Worm (Caenorhabditis elegans) whole organism, midembryonic: ENCODE results near the gene srx-66.

Experiments used
- T22C8.4 ChIP-seq: fragments of 200-800 bp; sonication (Bioruptor generic); IDR thresholded peaks from 2 replicates; pipeline ENCODE4 v1.3.6; 2022; ENCODE audit warnings: missing genetic modification characterization, missing compliant biosample characterization
- cog-1 ChIP-seq: sonication (generic microtip); optimal IDR thresholded peaks from 2 replicates; lab custom pipeline; 2016; ENCODE audit warnings: missing genetic modification characterization, missing compliant biosample characterization
- flt-1 ChIP-seq: fragments of 200-800 bp; sonication (Bioruptor generic); IDR thresholded peaks from 2 replicates; pipeline ENCODE4 v1.3.6; 2022; ENCODE audit warnings: missing genetic modification characterization, missing compliant biosample characterization
- klf-2 ChIP-seq: fragments of 200-800 bp; sonication (Bioruptor generic); conservative IDR thresholded peaks from 2 replicates; pipeline ENCODE4 v1.3.6; 2022; ENCODE audit warnings: missing genetic modification reagents, missing genetic modification characterization, missing compliant biosample characterization
- med-1 ChIP-seq: sonication (generic microtip); optimal IDR thresholded peaks from 2 replicates; lab custom pipeline; 2017; ENCODE audit warnings: missing genetic modification characterization, mild to moderate bottlenecking, missing compliant biosample characterization, antibody characterized with exemption, missing genetic modification reagents; ENCODE audit not compliant: insufficient read depth
- ref-1 ChIP-seq: fragments of 200-800 bp; sonication (Bioruptor generic); conservative IDR thresholded peaks from 2 replicates; pipeline ENCODE4 v1.3.6; 2022; ENCODE audit warnings: missing genetic modification reagents, missing genetic modification characterization, missing compliant biosample characterization
- tab-1 ChIP-seq: fragments of 200-800 bp; sonication (Bioruptor generic); IDR thresholded peaks from 2 replicates; pipeline ENCODE4 v1.3.6; 2022; ENCODE audit warnings: missing genetic modification characterization, missing compliant biosample characterization
- ztf-23 ChIP-seq: fragments of 200-800 bp; sonication (Bioruptor generic); IDR thresholded peaks from 2 replicates; pipeline ENCODE4 v1.3.6; 2022; ENCODE audit warnings: missing genetic modification reagents, missing genetic modification characterization, missing compliant biosample characterization
- ztf-29 ChIP-seq: fragments of 200-800 bp; sonication (Bioruptor generic); IDR thresholded peaks from 2 replicates; pipeline ENCODE4 v1.3.6; 2022; ENCODE audit warnings: missing genetic modification reagents, missing genetic modification characterization, missing compliant biosample characterization

The srx-66 gene

DNA sequence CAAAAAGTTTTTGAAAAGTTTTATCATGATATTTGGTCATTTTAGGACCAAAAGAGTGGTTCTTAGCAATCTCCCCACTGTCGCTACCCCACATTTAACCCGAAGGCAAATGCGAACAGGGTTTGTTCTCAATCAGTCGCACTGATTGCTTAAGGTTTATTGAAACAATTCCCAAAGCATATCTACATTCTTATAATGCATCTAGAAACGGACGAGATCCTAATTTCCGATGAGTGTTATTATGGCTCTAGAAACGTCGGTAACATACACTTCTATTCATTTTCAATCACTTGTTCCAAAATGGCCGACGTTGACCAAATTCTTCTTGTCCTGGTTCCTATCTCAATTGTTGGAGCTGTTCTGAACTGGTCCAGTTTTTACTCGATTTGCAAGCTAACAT is 2.2 kb downstream of the srx-66 start, which contains the start of gene srx-65:
srx-65 (plus strand) TSS at position 301 of the 400 bp plus-strand sequence.
- TF ChIP-seq klf-2 (GFP tag; lab: Robert Waterston, UW) (no peak), ztf-23 (GFP tag; lab: Robert Waterston, UW) (no peak), ztf-29 (GFP tag; lab: Robert Waterston, UW) (no peak), flt-1 (no peak), T22C8.4 (GFP tag; lab: Robert Waterston, UW) (no peak), cog-1 (tag; lab: Kevin White, UChicago) (no peak), tab-1 (GFP tag; lab: Robert Waterston, UW) (no peak), ref-1 (GFP tag; lab: Robert Waterston, UW) (no peak), med-1 (GFP tag; lab: Kevin White, UChicago) (no peak)

- TF ChIP-seq T22C8.4 (GFP tag; lab: Robert Waterston, UW) (no peak), cog-1 (tag; lab: Kevin White, UChicago) (no peak), tab-1 (GFP tag; lab: Robert Waterston, UW) (no peak), flt-1 (no peak)
Measured at ce11 chrV:3922547-3922946, 3.2 kb downstream of the srx-66 start.

ce11 chrV:3927522-3927921 is 8.1 kb downstream of the srx-66 start:
- TF ChIP-seq ztf-29 (GFP tag; lab: Robert Waterston, UW) (no peak), klf-2 (GFP tag; lab: Robert Waterston, UW) (0 out of 2 replicates have a peak, but pooled peaks have one; percentile 42)

- TF ChIP-seq tab-1 (GFP tag; lab: Robert Waterston, UW) (no peak), ref-1 (GFP tag; lab: Robert Waterston, UW) (no peak), klf-2 (GFP tag; lab: Robert Waterston, UW) (no peak)
Measured at ce11 chrV:3929099-3929498, 9.7 kb downstream of the srx-66 start, which contains the start of gene srx-64. TSS of gene srx-64 (plus strand) at chrV:3929399.

- TF ChIP-seq klf-2 (GFP tag; lab: Robert Waterston, UW) (no peak), ref-1 (GFP tag; lab: Robert Waterston, UW) (no peak), cog-1 (tag; lab: Kevin White, UChicago) (no peak), med-1 (GFP tag; lab: Kevin White, UChicago) (no peak), flt-1 (no peak), ztf-29 (GFP tag; lab: Robert Waterston, UW) (no peak), tab-1 (GFP tag; lab: Robert Waterston, UW) (no peak), T22C8.4 (GFP tag; lab: Robert Waterston, UW) (no peak), ztf-23 (GFP tag; lab: Robert Waterston, UW) (no peak)
Measured at ce11 chrV:3931326-3931725, 11.9 kb downstream of the srx-66 start, which contains the start of gene srx-63. TSS of gene srx-63 (plus strand) at chrV:3931626.

DNA sequence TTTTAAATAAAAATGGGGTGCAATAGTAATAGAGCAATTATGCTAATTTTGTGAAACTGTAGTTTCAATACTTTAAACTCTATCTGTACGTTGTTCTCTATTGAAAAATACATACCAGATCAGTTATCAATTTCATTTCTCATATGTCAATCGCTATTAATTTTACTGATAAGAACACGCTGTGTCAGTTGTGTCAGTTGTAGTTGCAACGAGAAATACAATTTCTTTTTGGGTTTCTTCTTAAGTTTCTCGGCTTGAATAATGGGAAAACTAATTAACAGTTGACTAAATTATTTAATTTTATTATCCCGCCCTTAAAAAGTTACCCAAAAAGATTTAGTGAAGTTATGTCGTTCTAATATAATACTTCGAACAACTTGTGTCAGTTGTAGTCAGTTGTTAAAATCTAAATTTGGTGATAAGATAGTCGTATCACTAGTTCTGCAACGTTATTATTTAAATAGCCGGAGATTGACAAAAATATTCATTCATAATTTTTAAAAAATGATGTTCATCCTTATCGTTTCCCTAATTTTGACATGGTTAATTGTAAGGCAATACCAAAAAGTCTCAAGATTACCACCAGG is 16.6 kb downstream of the srx-66 start, which contains the start of gene cyp-35A5:
cyp-35A5 (plus strand) TSS at position 435 of the 587 bp plus-strand sequence.
- TF ChIP-seq med-1 (GFP tag; lab: Kevin White, UChicago) (no peak), ztf-23 (GFP tag; lab: Robert Waterston, UW) (no peak), T22C8.4 (GFP tag; lab: Robert Waterston, UW) (no peak), tab-1 (GFP tag; lab: Robert Waterston, UW) (no peak), klf-2 (GFP tag; lab: Robert Waterston, UW) (no peak), ref-1 (GFP tag; lab: Robert Waterston, UW) (no peak), cog-1 (tag; lab: Kevin White, UChicago) (no peak), ztf-29 (GFP tag; lab: Robert Waterston, UW) (no peak), flt-1 (no peak)

- TF ChIP-seq tab-1 (GFP tag; lab: Robert Waterston, UW) (no peak), ref-1 (GFP tag; lab: Robert Waterston, UW) (no peak), T22C8.4 (GFP tag; lab: Robert Waterston, UW) (no peak), flt-1 (no peak), ztf-23 (GFP tag; lab: Robert Waterston, UW) (no peak)
Measured at ce11 chrV:3938789-3939188, 19.4 kb downstream of the srx-66 start, which contains the start of gene cyp-35B1. TSS of gene cyp-35B1 (plus strand) at chrV:3939032.

ce11 chrV:3941860-3942259 is 22.5 kb downstream of the srx-66 start, which contains the start of gene cyp-35B2:
TSS of gene cyp-35B2 (plus strand) at chrV:3942160.
- no peak for TF ChIP-seq flt-1
- no peak for TF ChIP-seq ref-1 (GFP tag; lab: Robert Waterston, UW)
- no peak for TF ChIP-seq T22C8.4 (GFP tag; lab: Robert Waterston, UW)
- no peak for TF ChIP-seq cog-1 (tag; lab: Kevin White, UChicago)
- TF ChIP-seq tab-1 (GFP tag; lab: Robert Waterston, UW) = no peak
- TF ChIP-seq ztf-29 (GFP tag; lab: Robert Waterston, UW) = no peak
- no peak for TF ChIP-seq klf-2 (GFP tag; lab: Robert Waterston, UW)
- TF ChIP-seq ztf-23 (GFP tag; lab: Robert Waterston, UW) = no peak
- no peak for TF ChIP-seq med-1 (GFP tag; lab: Kevin White, UChicago)

DNA sequence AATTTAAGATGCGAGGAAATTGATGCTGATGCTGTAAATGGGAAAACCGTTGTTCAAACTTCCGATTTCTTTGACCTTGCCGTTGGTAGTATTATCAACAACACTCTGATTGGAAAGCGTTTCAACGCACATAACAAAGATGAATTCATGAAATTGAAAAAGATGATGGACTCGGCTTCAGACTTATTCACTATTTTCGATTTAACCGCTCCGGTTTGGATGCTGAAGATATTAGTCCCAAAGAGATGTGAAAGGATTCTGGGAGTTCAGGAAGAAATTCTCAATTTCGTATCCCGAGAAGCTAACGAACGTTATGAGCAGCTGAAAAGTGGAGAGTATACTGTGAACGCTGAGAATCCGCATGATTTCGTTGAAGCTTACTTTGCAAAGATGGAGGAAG is 24.0 kb downstream of the srx-66 start:
- TF ChIP-seq ztf-23 (GFP tag; lab: Robert Waterston, UW) (no peak), tab-1 (GFP tag; lab: Robert Waterston, UW) (no peak), klf-2 (GFP tag; lab: Robert Waterston, UW) (no peak), T22C8.4 (GFP tag; lab: Robert Waterston, UW) (no peak), cog-1 (tag; lab: Kevin White, UChicago) (no peak), ref-1 (GFP tag; lab: Robert Waterston, UW) (no peak), flt-1 (no peak), med-1 (GFP tag; lab: Kevin White, UChicago) (no peak), ztf-29 (GFP tag; lab: Robert Waterston, UW) (no peak)
